Worm (Caenorhabditis elegans) whole organism, L4/young adult: ENCODE data around the gene C16C8.17.
"Not testable (repeated sequence)": the region's sequence is repeated elsewhere in the genome, so short reads cannot be mapped to it uniquely, and the experiment has no call there.

ENCODE experiments used
- W03F9.2 ChIP-seq: fragments of 150-350 bp; optimal IDR thresholded peaks from 2 replicates; lab custom pipeline; 2014; ENCODE audit warnings: missing biosample characterization, missing genetic modification characterization
- dao-5 ChIP-seq: sonication (generic microtip); optimal IDR thresholded peaks from 2 replicates; lab custom pipeline; 2016; ENCODE audit warnings: missing genotype, missing genetic modification characterization, moderate library complexity, missing compliant biosample characterization
- him-1 ChIP-seq: sonication (generic microtip); optimal IDR thresholded peaks from 2 replicates; lab custom pipeline; 2016; ENCODE audit warnings: missing genotype, missing genetic modification reagents, missing genetic modification characterization, missing compliant biosample characterization

C16C8.17 gene

ce11 chrII:3437393-3437792 is 3.2 kb upstream of the C16C8.17 start:
- TF ChIP-seq dao-5 (tag; lab: Kevin White, UChicago) (no peak), him-1 (tag; lab: Kevin White, UChicago) (no peak), W03F9.2 (tag; lab: Kevin White, UChicago) (no peak)

ce11 chrII:3438280-3438679 is 2.3 kb upstream of the C16C8.17 start:
- TF ChIP-seq him-1 (tag; lab: Kevin White, UChicago) (no peak), dao-5 (tag; lab: Kevin White, UChicago) (no peak), W03F9.2 (tag; lab: Kevin White, UChicago) (no peak)

- peak; percentile 73 for TF ChIP-seq dao-5 (tag; lab: Kevin White, UChicago)
- no peak for TF ChIP-seq him-1 (tag; lab: Kevin White, UChicago)
Observed at ce11 chrII:3439244-3439698, 1.4 kb upstream of the C16C8.17 start.

- TF ChIP-seq dao-5 (tag; lab: Kevin White, UChicago) = no peak
- TF ChIP-seq W03F9.2 (tag; lab: Kevin White, UChicago) = no peak
- TF ChIP-seq him-1 (tag; lab: Kevin White, UChicago) = no peak
Observed at ce11 chrII:3439842-3440640, 586 bp upstream of the C16C8.17 start.

ce11 chrII:3441377-3441776 is 750 bp downstream of the C16C8.17 start, which contains the start of gene C16C8.27:
Gene C16C8.27 (plus strand): TSS chrII:3441677.
- TF ChIP-seq dao-5 (tag; lab: Kevin White, UChicago) (no peak), him-1 (tag; lab: Kevin White, UChicago) (no peak), W03F9.2 (tag; lab: Kevin White, UChicago) (no peak)

ce11 chrII:3443154-3443553 is 2.5 kb downstream of the C16C8.17 start, which contains the start of gene C16C8.22:
Gene C16C8.22 (minus strand): TSS chrII:3443254.
- no peak for TF ChIP-seq dao-5 (tag; lab: Kevin White, UChicago)
- TF ChIP-seq W03F9.2 (tag; lab: Kevin White, UChicago) = no peak
- TF ChIP-seq him-1 (tag; lab: Kevin White, UChicago) = no peak

ce11 chrII:3444280-3444679 is 3.7 kb downstream of the C16C8.17 start, which contains the start of gene C16C8.4:
Gene C16C8.4 (minus strand): TSS chrII:3444380.
- TF ChIP-seq dao-5 (tag; lab: Kevin White, UChicago) = no peak
- no peak for TF ChIP-seq him-1 (tag; lab: Kevin White, UChicago)
- TF ChIP-seq W03F9.2 (tag; lab: Kevin White, UChicago) = no peak

- TF ChIP-seq W03F9.2 (tag; lab: Kevin White, UChicago) = no peak
- no peak for TF ChIP-seq dao-5 (tag; lab: Kevin White, UChicago)
- TF ChIP-seq him-1 (tag; lab: Kevin White, UChicago) = no peak
Observed at ce11 chrII:3445285-3445806, 4.7 kb downstream of the C16C8.17 start, which contains the start of the genes C16C8.5 and C16C8.16. Gene C16C8.5 (minus strand): TSS chrII:3445385. Gene C16C8.16 (plus strand): TSS chrII:3445756.

- TF ChIP-seq W03F9.2 (tag; lab: Kevin White, UChicago) = no peak
- TF ChIP-seq him-1 (tag; lab: Kevin White, UChicago) = no peak
- TF ChIP-seq dao-5 (tag; lab: Kevin White, UChicago) = no peak
Observed at ce11 chrII:3446647-3447046, 6.0 kb downstream of the C16C8.17 start, which contains the start of the genes C16C8.20 and gldi-6. Gene C16C8.20 (plus strand): TSS chrII:3446947. Gene gldi-6 (plus strand): TSS chrII:3446947.

ce11 chrII:3447906-3448305 is 7.3 kb downstream of the C16C8.17 start, which contains the start of gene C16C8.21:
Gene C16C8.21 (plus strand): TSS chrII:3448206.
- no peak for TF ChIP-seq W03F9.2 (tag; lab: Kevin White, UChicago)
- no peak for TF ChIP-seq dao-5 (tag; lab: Kevin White, UChicago)
- TF ChIP-seq him-1 (tag; lab: Kevin White, UChicago) = no peak

- TF ChIP-seq W03F9.2 (tag; lab: Kevin White, UChicago) (no peak), dao-5 (tag; lab: Kevin White, UChicago) (no peak), him-1 (tag; lab: Kevin White, UChicago) (no peak)
Observed at ce11 chrII:3448776-3449280, 8.2 kb downstream of the C16C8.17 start, which contains the start of gene C16C8.25. Gene C16C8.25 (plus strand): TSS chrII:3449230.

- TF ChIP-seq dao-5, him-1, W03F9.2 (tag; lab: Kevin White, UChicago): not testable (repeated sequence)
Observed at ce11 chrII:3449514-3449913, 8.9 kb downstream of the C16C8.17 start, which contains the start of gene C16C8.14. Gene C16C8.14 (plus strand): TSS chrII:3449814.

- TF ChIP-seq dao-5 (tag; lab: Kevin White, UChicago) (no peak), him-1 (tag; lab: Kevin White, UChicago) (no peak), W03F9.2 (tag; lab: Kevin White, UChicago) (no peak)
Observed at ce11 chrII:3452421-3452820, 11.8 kb downstream of the C16C8.17 start, which contains the start of gene C16C8.12. Gene C16C8.12 (plus strand): TSS chrII:3452721.
